Worm (Caenorhabditis elegans) whole organism, L1 larva: ENCODE results near the gene npr-30.

ENCODE experiments used
- C04F5.9 ChIP-seq: sonication (generic microtip); optimal IDR thresholded peaks from 2 replicates; lab custom pipeline; 2016; ENCODE audit warnings: missing genetic modification characterization, missing compliant biosample characterization
- F16B12.6 ChIP-seq: fragments of 150-350 bp; optimal IDR thresholded peaks from 2 replicates; lab custom pipeline; 2014; ENCODE audit warnings: missing biosample characterization, missing genetic modification characterization
- Y116A8C.19 ChIP-seq: sonication (generic microtip); optimal IDR thresholded peaks from 2 replicates; lab custom pipeline; 2016; ENCODE audit warnings: missing compliant biosample characterization, missing genetic modification characterization, borderline replicate concordance
- alr-1 ChIP-seq: fragments of 200-800 bp; sonication (Bioruptor generic); optimal IDR thresholded peaks from 2 replicates; lab custom pipeline; 2018; ENCODE audit warnings: borderline replicate concordance, mild to moderate bottlenecking, missing genetic modification characterization, missing compliant biosample characterization
- ama-1 ChIP-seq: fragments of 150-350 bp; optimal IDR thresholded peaks from 2 replicates; lab custom pipeline; 2014
- blmp-1 ChIP-seq: fragments of 150-350 bp; optimal IDR thresholded peaks from 2 replicates; lab custom pipeline; 2014; ENCODE audit warnings: missing biosample characterization, missing genetic modification characterization
- ceh-63 ChIP-seq: fragments of 200-800 bp; sonication (Bioruptor generic); optimal IDR thresholded peaks from 2 replicates; lab custom pipeline; 2018; ENCODE audit warnings: mild to moderate bottlenecking, missing genetic modification characterization, missing compliant biosample characterization
- ceh-88 ChIP-seq: fragments of 200-800 bp; sonication (Bioruptor generic); IDR thresholded peaks from 2 replicates; pipeline ENCODE4 v1.3.6; 2022; ENCODE audit warnings: missing genetic modification characterization, missing compliant biosample characterization
- dpl-1 ChIP-seq, 3 experiments: fragments of 150-350 bp in 2 of 3; sonication (generic microtip) in 1 of 3; optimal IDR thresholded peaks; 2 replicates each; lab custom pipeline; 2014 to 2017; ENCODE audit warnings: missing biosample characterization in 3 of 3, missing genetic modification characterization in 3 of 3, missing genetic modification reagents in 3 of 3
- dsc-1 ChIP-seq: sonication (generic microtip); optimal IDR thresholded peaks from 2 replicates; lab custom pipeline; 2016; ENCODE audit warnings: mild to moderate bottlenecking, missing genetic modification characterization, missing compliant biosample characterization
- efl-1 ChIP-seq, 4 experiments: fragments of 150-350 bp; optimal IDR thresholded peaks in 3 of 4; peaks in 1 of 4; 1 replicate in 1 of 4; 2 replicates in 3 of 4; lab custom pipeline; 2014; ENCODE audit warnings: missing biosample characterization in 2 of 4, missing genetic modification characterization in 2 of 4, missing genetic modification reagents in 2 of 4
- egl-13 ChIP-seq: sonication (generic microtip); optimal IDR thresholded peaks from 2 replicates; lab custom pipeline; 2016; ENCODE audit warnings: missing genotype, missing genetic modification reagents, missing genetic modification characterization, missing compliant biosample characterization
- egl-27 ChIP-seq, 2 experiments: fragments of 150-350 bp in 1 of 2; sonication (generic microtip); optimal IDR thresholded peaks; 3 replicates each; lab custom pipeline; 2017 to 2018; ENCODE audit warnings: missing biosample characterization in 2 of 2, missing genetic modification characterization in 2 of 2, missing genetic modification reagents in 2 of 2
- elt-2 ChIP-seq: sonication (generic microtip); optimal IDR thresholded peaks from 2 replicates; lab custom pipeline; 2016; ENCODE audit warnings: missing genetic modification characterization, mild to moderate bottlenecking, inconsistent platforms, missing compliant biosample characterization, missing genetic modification reagents
- elt-3 ChIP-seq, 6 experiments: fragments of 150-350 bp in 1 of 6; sonication (generic microtip); optimal IDR thresholded peaks; 2 replicates each; lab custom pipeline; 2017 to 2018; ENCODE audit warnings: missing biosample characterization in 6 of 6, missing genetic modification characterization in 6 of 6, inconsistent platforms in 1 of 6
- hlh-4 ChIP-seq: sonication (generic microtip); optimal IDR thresholded peaks from 2 replicates; lab custom pipeline; 2016; ENCODE audit warnings: mild to moderate bottlenecking, missing genetic modification characterization, missing compliant biosample characterization
- jun-1 ChIP-seq: fragments of 150-350 bp; optimal IDR thresholded peaks from 2 replicates; lab custom pipeline; 2014; ENCODE audit warnings: missing biosample characterization, missing genetic modification reagents, missing genetic modification characterization
- lin-15B ChIP-seq: fragments of 150-350 bp; sonication (generic microtip); optimal IDR thresholded peaks from 3 replicates; lab custom pipeline; 2014; ENCODE audit warnings: missing biosample characterization, missing genetic modification characterization
- lin-35 ChIP-seq, 2 experiments: fragments of 150-350 bp; optimal IDR thresholded peaks; 2 replicates each; lab custom pipeline; 2014; ENCODE audit warnings: missing biosample characterization in 2 of 2, missing genetic modification characterization in 2 of 2, missing genetic modification reagents in 2 of 2
- lin-39 ChIP-seq: fragments of 150-350 bp; optimal IDR thresholded peaks from 2 replicates; lab custom pipeline; 2014; ENCODE audit warnings: missing biosample characterization, missing genetic modification reagents, missing genetic modification characterization
- lsy-2 ChIP-seq, 2 experiments: fragments of 150-350 bp; optimal IDR thresholded peaks; 2 replicates each; lab custom pipeline; 2014; ENCODE audit warnings: missing biosample characterization in 2 of 2, missing genetic modification characterization in 2 of 2
- mab-9 ChIP-seq: fragments of 200-800 bp; sonication (Bioruptor generic); IDR thresholded peaks from 2 replicates; pipeline ENCODE4 v1.3.6; 2022; ENCODE audit warnings: missing genetic modification reagents, missing genetic modification characterization, missing compliant biosample characterization
- mdl-1 ChIP-seq, 2 experiments: fragments of 150-350 bp; optimal IDR thresholded peaks; 2 replicates each; lab custom pipeline; 2014 to 2017; ENCODE audit warnings: missing biosample characterization in 2 of 2, missing genetic modification characterization in 2 of 2, inconsistent platforms in 1 of 2
- mep-1 ChIP-seq: fragments of 150-350 bp; optimal IDR thresholded peaks from 2 replicates; lab custom pipeline; 2014; ENCODE audit warnings: missing biosample characterization, missing genetic modification characterization
- nhr-11 ChIP-seq: fragments of 150-350 bp; optimal IDR thresholded peaks from 2 replicates; lab custom pipeline; 2014; ENCODE audit warnings: missing biosample characterization, missing genetic modification characterization
- nhr-12 ChIP-seq: sonication (generic microtip); optimal IDR thresholded peaks from 2 replicates; lab custom pipeline; 2017; ENCODE audit warnings: missing biosample characterization, missing genetic modification characterization
- nhr-19 ChIP-seq: fragments of 200-800 bp; sonication (Bioruptor generic); conservative IDR thresholded peaks from 2 replicates; pipeline ENCODE4 v1.3.6; 2022; ENCODE audit warnings: missing genetic modification characterization, missing compliant biosample characterization
- nhr-20 ChIP-seq: sonication (generic microtip); optimal IDR thresholded peaks from 2 replicates; lab custom pipeline; 2016; ENCODE audit warnings: mild to moderate bottlenecking, missing genetic modification characterization, missing compliant biosample characterization
- nhr-47 ChIP-seq: sonication (generic microtip); optimal IDR thresholded peaks from 2 replicates; lab custom pipeline; 2016; ENCODE audit warnings: mild to moderate bottlenecking, missing genetic modification characterization, moderate library complexity, missing compliant biosample characterization
- nhr-71 ChIP-seq: sonication (generic microtip); optimal IDR thresholded peaks from 2 replicates; lab custom pipeline; 2016; ENCODE audit warnings: mild to moderate bottlenecking, missing genetic modification characterization, moderate library complexity, missing compliant biosample characterization
- nhr-76 ChIP-seq: sonication (generic microtip); optimal IDR thresholded peaks from 2 replicates; lab custom pipeline; 2017; ENCODE audit warnings: missing biosample characterization, missing genetic modification characterization
- nhr-77 ChIP-seq: fragments of 150-350 bp; optimal IDR thresholded peaks from 2 replicates; lab custom pipeline; 2014; ENCODE audit warnings: missing biosample characterization, missing genetic modification characterization
- nhr-84 ChIP-seq: sonication (generic microtip); optimal IDR thresholded peaks from 2 replicates; lab custom pipeline; 2017; ENCODE audit warnings: missing biosample characterization, missing genetic modification characterization
- nhr-85 ChIP-seq: sonication (generic microtip); peaks from one replicate; lab custom pipeline; 2016; ENCODE audit warnings: missing genetic modification characterization, inconsistent platforms, missing compliant biosample characterization
- nhr-90 ChIP-seq: sonication (generic microtip); optimal IDR thresholded peaks from 2 replicates; lab custom pipeline; 2016; ENCODE audit warnings: mild to moderate bottlenecking, missing genetic modification characterization, missing compliant biosample characterization; ENCODE audit not compliant: poor library complexity
- pag-3 ChIP-seq: sonication (generic microtip); optimal IDR thresholded peaks from 2 replicates; lab custom pipeline; 2017; ENCODE audit warnings: missing genetic modification characterization, mild to moderate bottlenecking, missing compliant biosample characterization, antibody characterized with exemption, borderline replicate concordance; ENCODE audit not compliant: insufficient read depth
- skn-1 ChIP-seq: fragments of 150-350 bp; optimal IDR thresholded peaks from 2 replicates; lab custom pipeline; 2014; ENCODE audit warnings: missing biosample characterization, missing genetic modification characterization
- snpc-4 ChIP-seq: fragments of 150-350 bp; optimal IDR thresholded peaks from 2 replicates; lab custom pipeline; 2014; ENCODE audit warnings: missing biosample characterization, missing genetic modification characterization
- snu-23 ChIP-seq: sonication (generic microtip); optimal IDR thresholded peaks from 2 replicates; lab custom pipeline; 2016; ENCODE audit warnings: missing genetic modification characterization, missing compliant biosample characterization
- sptf-1 ChIP-seq: fragments of 150-350 bp; optimal IDR thresholded peaks from 2 replicates; lab custom pipeline; 2014; ENCODE audit warnings: missing biosample characterization, missing genetic modification characterization
- sup-37 ChIP-seq: fragments of 200-800 bp; sonication (Bioruptor generic); optimal IDR thresholded peaks from 2 replicates; lab custom pipeline; 2018; ENCODE audit warnings: mild to moderate bottlenecking, missing genetic modification characterization, missing compliant biosample characterization
- tbx-2 ChIP-seq: sonication (generic microtip); optimal IDR thresholded peaks from 2 replicates; lab custom pipeline; 2016; ENCODE audit warnings: missing genetic modification characterization, missing compliant biosample characterization
- unc-30 ChIP-seq: sonication (generic microtip); optimal IDR thresholded peaks from 2 replicates; lab custom pipeline; 2017; ENCODE audit warnings: missing biosample characterization, missing genetic modification characterization
- unc-62 ChIP-seq: fragments of 150-350 bp; optimal IDR thresholded peaks from 2 replicates; lab custom pipeline; 2014; ENCODE audit warnings: missing biosample characterization, missing genetic modification reagents, missing genetic modification characterization
- unc-86 ChIP-seq: sonication (generic microtip); optimal IDR thresholded peaks from 2 replicates; lab custom pipeline; 2016; ENCODE audit warnings: missing genetic modification characterization, missing compliant biosample characterization
- vab-15 ChIP-seq: sonication (generic microtip); optimal IDR thresholded peaks from 2 replicates; lab custom pipeline; 2017; ENCODE audit warnings: missing genotype, mild to moderate bottlenecking, missing genetic modification characterization, missing compliant biosample characterization
- ztf-11 ChIP-seq, 2 experiments: sonication (generic microtip); optimal IDR thresholded peaks; 2 replicates each; lab custom pipeline; 2016 to 2017; ENCODE audit warnings: missing genetic modification characterization in 2 of 2, missing biosample characterization in 1 of 2, missing compliant biosample characterization in 1 of 2
- ztf-4 ChIP-seq: fragments of 150-350 bp; optimal IDR thresholded peaks from 2 replicates; lab custom pipeline; 2014; ENCODE audit warnings: missing biosample characterization, missing genetic modification characterization

The npr-30 gene

ce11 chrIII:2919-3371 is at the start of gene npr-30, which contains the start of the genes fbxa-6 and cTel54X.2:
npr-30 (plus strand) TSS chrIII:3321.
fbxa-6 (minus strand) TSS chrIII:3097.
cTel54X.2 (plus strand) TSS chrIII:3278.
- TF ChIP-seq snu-23 (GFP tag; lab: Kevin White, UChicago) (no peak), elt-2 (peak; percentile 21)

DNA sequence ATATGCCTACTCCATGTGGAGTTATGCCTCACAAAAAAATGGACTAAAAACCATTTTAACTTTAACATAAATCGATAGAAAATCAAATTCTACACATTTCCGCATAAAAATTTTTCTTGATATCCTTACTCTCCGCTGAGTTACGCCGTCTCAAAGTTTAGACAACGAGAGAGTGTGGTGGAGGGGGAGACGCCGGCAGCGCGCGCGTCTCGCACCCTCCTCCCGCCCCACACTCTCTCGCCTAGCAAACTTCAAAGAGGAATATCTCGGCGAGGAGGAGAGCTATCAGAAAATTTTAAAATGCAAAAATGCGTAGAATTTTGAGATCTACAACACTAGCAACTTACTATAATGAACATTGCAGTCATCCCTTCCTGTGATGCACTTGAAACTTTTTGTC is 11.1 kb downstream of the npr-30 start:
- TF ChIP-seq mdl-1 (tag; optimal IDR thresholded peaks at IDR 0.05; lab: Kevin White, UChicago), result no peak

- TF ChIP-seq mdl-1 (tag; optimal IDR thresholded peaks at IDR 0.05; lab: Kevin White, UChicago), result no peak
- peak; percentile 34 for TF ChIP-seq snu-23 (GFP tag; lab: Kevin White, UChicago)
- peak; percentile 26 for TF ChIP-seq mep-1 (tag; lab: Kevin White, UChicago)
- peak; percentile 9; the same call in 1 of the 2 replicates for TF ChIP-seq nhr-19 (GFP tag; lab: Robert Waterston, UW)
- TF ChIP-seq lin-15B (tag; lab: Kevin White, UChicago), result no peak
- peak in 1 of 2 experiments; percentile 35 for TF ChIP-seq efl-1 (optimal IDR thresholded peaks at IDR 0.05; lab: Kevin White, UChicago)
- TF ChIP-seq efl-1 (GFP tag; optimal IDR thresholded peaks at IDR 0.05 in 1 of 2; lab: Kevin White, UChicago), result peak; percentile 24 to 91
- TF ChIP-seq mab-9 (GFP tag; lab: Robert Waterston, UW), result no peak
- TF ChIP-seq pag-3 (tag; lab: Kevin White, UChicago), result no peak
- TF ChIP-seq blmp-1, result peak; percentile 56
- TF ChIP-seq unc-86 (tag; lab: Kevin White, UChicago), result no peak
- no peak for TF ChIP-seq nhr-12 (tag; lab: Kevin White, UChicago)
- TF ChIP-seq lsy-2 (tag; optimal IDR thresholded peaks at IDR 0.05; lab: Kevin White, UChicago), result no peak
- no peak for TF ChIP-seq lin-39 (tag; lab: Kevin White, UChicago)
- no peak for TF ChIP-seq ztf-11 (tag; optimal IDR thresholded peaks at IDR 0.05; lab: Kevin White, UChicago)
- no peak for TF ChIP-seq snpc-4
- TF ChIP-seq C04F5.9 (tag; lab: Kevin White, UChicago), result no peak
- TF ChIP-seq ceh-88 (GFP tag; lab: Robert Waterston, UW), result no peak
- TF ChIP-seq ceh-63 (GFP tag; lab: Kevin White, UChicago), result no peak
- no peak for TF ChIP-seq jun-1 (tag; lab: Kevin White, UChicago)
- TF ChIP-seq egl-27 (tag; optimal IDR thresholded peaks at IDR 0.05; lab: Kevin White, UChicago), result no peak
- TF ChIP-seq elt-2, result peak; percentile 85
- TF ChIP-seq ama-1 (lab: Kevin White, UChicago), result no peak
- no peak for TF ChIP-seq Y116A8C.19 (tag; lab: Kevin White, UChicago)
- no peak for TF ChIP-seq unc-30
- TF ChIP-seq dsc-1 (tag; lab: Kevin White, UChicago), result no peak
- no peak for TF ChIP-seq hlh-4 (tag; lab: Kevin White, UChicago)
- no peak for TF ChIP-seq tbx-2 (tag; lab: Kevin White, UChicago)
- TF ChIP-seq sptf-1 (tag; lab: Kevin White, UChicago), result no peak
- peak in 1 of 2 experiments; percentile 24 for TF ChIP-seq lin-35 (GFP tag; optimal IDR thresholded peaks at IDR 0.05; lab: Kevin White, UChicago)
- no peak for TF ChIP-seq ztf-4 (tag; lab: Kevin White, UChicago)
- no peak for TF ChIP-seq nhr-77 (tag; lab: Kevin White, UChicago)
- TF ChIP-seq F16B12.6 (tag; lab: Kevin White, UChicago), result no peak
- no peak for TF ChIP-seq nhr-76 (tag; lab: Kevin White, UChicago)
- TF ChIP-seq alr-1 (tag; lab: Kevin White, UChicago), result no peak
- no peak for TF ChIP-seq nhr-11
- peak; percentile 50 for TF ChIP-seq nhr-90 (tag; lab: Kevin White, UChicago)
- TF ChIP-seq sup-37 (GFP tag; lab: Kevin White, UChicago), result no peak
- TF ChIP-seq dpl-1 (GFP tag; optimal IDR thresholded peaks at IDR 0.05; lab: Kevin White, UChicago), result peak in 2 of 3 experiments; percentile 16 to 43
- TF ChIP-seq nhr-47, result no peak
- TF ChIP-seq egl-13 (tag; lab: Kevin White, UChicago), result no peak
- TF ChIP-seq nhr-71 (tag; lab: Kevin White, UChicago), result peak; percentile 40
- TF ChIP-seq unc-62 (GFP tag; lab: Kevin White, UChicago), result no peak
- TF ChIP-seq vab-15 (tag; lab: Kevin White, UChicago), result no peak
- TF ChIP-seq elt-3 (tag; optimal IDR thresholded peaks at IDR 0.05; lab: Kevin White, UChicago), result peak; percentile 33 to 92 (median 82)
- no peak for TF ChIP-seq skn-1 (tag; lab: Kevin White, UChicago)
- peak; percentile 67 for TF ChIP-seq nhr-85 (tag; lab: Kevin White, UChicago)
- TF ChIP-seq nhr-84 (tag; lab: Kevin White, UChicago), result no peak
- peak; percentile 18 for TF ChIP-seq nhr-20
Observed at ce11 chrIII:14671-15070, 11.6 kb downstream of the npr-30 start, which contains the start of gene nhr-80. nhr-80 (minus strand) TSS chrIII:14869.
